Worm (Caenorhabditis elegans) whole organism, mixed stage, embryonic: ENCODE results near the gene Y49F6B.8.

Experiments used
- M03D4.4 ChIP-seq: sonication (generic microtip); optimal IDR thresholded peaks from 2 replicates; lab custom pipeline; 2017; ENCODE audit warnings: mild to moderate bottlenecking, missing genetic modification characterization, missing compliant biosample characterization
- bed-3 ChIP-seq: fragments of 200-800 bp; sonication (Bioruptor generic); optimal IDR thresholded peaks from 3 replicates; lab custom pipeline; 2018; ENCODE audit warnings: mild to moderate bottlenecking, missing genetic modification characterization, moderate library complexity, missing compliant biosample characterization
- blmp-1 ChIP-seq: fragments of 150-350 bp; optimal IDR thresholded peaks from 2 replicates; lab custom pipeline; 2014; ENCODE audit warnings: missing biosample characterization, missing genetic modification characterization
- ceh-39 ChIP-seq: fragments of 150-350 bp; optimal IDR thresholded peaks from 2 replicates; lab custom pipeline; 2014; ENCODE audit warnings: missing biosample characterization, missing genetic modification characterization
- ceh-43 ChIP-seq: fragments of 200-800 bp; sonication (Bioruptor generic); optimal IDR thresholded peaks from 2 replicates; lab custom pipeline; 2018; ENCODE audit warnings: mild to moderate bottlenecking, missing genetic modification characterization, moderate library complexity, missing compliant biosample characterization
- ceh-83 ChIP-seq: fragments of 200-800 bp; sonication (Bioruptor generic); optimal IDR thresholded peaks from 2 replicates; lab custom pipeline; 2018; ENCODE audit warnings: mild to moderate bottlenecking, missing genetic modification characterization, missing compliant biosample characterization
- ces-1 ChIP-seq: fragments of 150-350 bp; optimal IDR thresholded peaks from 2 replicates; lab custom pipeline; 2014; ENCODE audit warnings: missing biosample characterization, missing genetic modification reagents, missing genetic modification characterization
- cnd-1 ChIP-seq: fragments of 200-800 bp; sonication (Bioruptor generic); optimal IDR thresholded peaks from 2 replicates; lab custom pipeline; 2018; ENCODE audit warnings: mild to moderate bottlenecking, missing genetic modification characterization, missing compliant biosample characterization
- drap-1 ChIP-seq: fragments of 200-800 bp; sonication (Bioruptor generic); optimal IDR thresholded peaks from 3 replicates; lab custom pipeline; 2018; ENCODE audit warnings: mild to moderate bottlenecking, missing genetic modification characterization, missing compliant biosample characterization
- elt-1 ChIP-seq: sonication (generic microtip); optimal IDR thresholded peaks from 2 replicates; lab custom pipeline; 2017; ENCODE audit warnings: missing genetic modification characterization, mild to moderate bottlenecking, missing compliant biosample characterization, antibody characterized with exemption, moderate library complexity, borderline replicate concordance; ENCODE audit not compliant: insufficient read depth
- elt-3 ChIP-seq: fragments of 150-350 bp; optimal IDR thresholded peaks from 2 replicates; lab custom pipeline; 2014; ENCODE audit warnings: missing biosample characterization, missing genetic modification characterization
- flh-1 ChIP-seq: fragments of 200-800 bp; sonication (Bioruptor generic); optimal IDR thresholded peaks from 2 replicates; lab custom pipeline; 2018; ENCODE audit warnings: mild to moderate bottlenecking, missing genetic modification characterization, moderate library complexity, missing compliant biosample characterization
- ham-2 ChIP-seq: fragments of 200-800 bp; sonication (Bioruptor generic); optimal IDR thresholded peaks from 2 replicates; lab custom pipeline; 2018; ENCODE audit warnings: mild to moderate bottlenecking, missing genetic modification characterization, missing compliant biosample characterization
- hlh-1 ChIP-seq: fragments of 150-350 bp; optimal IDR thresholded peaks from 2 replicates; lab custom pipeline; 2014; ENCODE audit warnings: missing biosample characterization, missing genetic modification reagents, missing genetic modification characterization
- lin-13 ChIP-seq: fragments of 150-350 bp; optimal IDR thresholded peaks from 2 replicates; lab custom pipeline; 2014; ENCODE audit warnings: missing biosample characterization, missing genetic modification characterization
- lin-32 ChIP-seq: fragments of 200-800 bp; sonication (Bioruptor generic); optimal IDR thresholded peaks from 2 replicates; lab custom pipeline; 2018; ENCODE audit warnings: mild to moderate bottlenecking, missing genetic modification characterization, missing compliant biosample characterization
- lsy-2 ChIP-seq: fragments of 150-350 bp; optimal IDR thresholded peaks from 2 replicates; lab custom pipeline; 2014; ENCODE audit warnings: missing biosample characterization, missing genetic modification characterization
- mab-5 ChIP-seq: fragments of 150-350 bp; optimal IDR thresholded peaks from 2 replicates; lab custom pipeline; 2014; ENCODE audit warnings: missing biosample characterization, missing genetic modification characterization
- mep-1 ChIP-seq: fragments of 150-350 bp; optimal IDR thresholded peaks from 2 replicates; lab custom pipeline; 2017; ENCODE audit warnings: missing biosample characterization, missing genetic modification reagents, missing genetic modification characterization, inconsistent platforms
- mls-2 ChIP-seq: sonication (generic microtip); optimal IDR thresholded peaks from 2 replicates; lab custom pipeline; 2016; ENCODE audit warnings: mild to moderate bottlenecking, missing genetic modification characterization, moderate library complexity, missing compliant biosample characterization
- nhr-12 ChIP-seq: fragments of 150-350 bp; optimal IDR thresholded peaks from 2 replicates; lab custom pipeline; 2014; ENCODE audit warnings: missing biosample characterization, missing genetic modification characterization
- nhr-2 ChIP-seq: fragments of 150-350 bp; optimal IDR thresholded peaks from 2 replicates; lab custom pipeline; 2014; ENCODE audit warnings: missing biosample characterization, missing genetic modification characterization
- nhr-237 ChIP-seq: fragments of 150-350 bp; optimal IDR thresholded peaks from 2 replicates; lab custom pipeline; 2014; ENCODE audit warnings: missing biosample characterization, missing genetic modification characterization
- nhr-28 ChIP-seq: fragments of 150-350 bp; optimal IDR thresholded peaks from 2 replicates; lab custom pipeline; 2014; ENCODE audit warnings: missing biosample characterization, missing genetic modification characterization
- nhr-76 ChIP-seq: sonication (generic microtip); optimal IDR thresholded peaks from 2 replicates; lab custom pipeline; 2017; ENCODE audit warnings: missing biosample characterization, missing genetic modification characterization
- pha-4 ChIP-seq: fragments of 150-350 bp; optimal IDR thresholded peaks from 2 replicates; lab custom pipeline; 2018; ENCODE audit warnings: missing biosample characterization, missing genetic modification reagents, missing genetic modification characterization
- sem-2 ChIP-seq: fragments of 200-800 bp; sonication (Bioruptor generic); optimal IDR thresholded peaks from 2 replicates; lab custom pipeline; 2018; ENCODE audit warnings: mild to moderate bottlenecking, missing genetic modification characterization, missing compliant biosample characterization
- snpc-4 ChIP-seq: fragments of 150-350 bp; optimal IDR thresholded peaks from 2 replicates; lab custom pipeline; 2014; ENCODE audit warnings: missing biosample characterization, missing genetic modification characterization
- sptf-1 ChIP-seq: sonication (generic microtip); optimal IDR thresholded peaks from 2 replicates; lab custom pipeline; 2017; ENCODE audit warnings: mild to moderate bottlenecking, missing genetic modification characterization, moderate library complexity, missing compliant biosample characterization
- tbx-8 ChIP-seq: fragments of 200-800 bp; sonication (Bioruptor generic); optimal IDR thresholded peaks from 2 replicates; lab custom pipeline; 2018; ENCODE audit warnings: mild to moderate bottlenecking, missing genetic modification characterization, moderate library complexity, missing compliant biosample characterization
- unc-120 ChIP-seq: sonication (generic microtip); optimal IDR thresholded peaks from 2 replicates; lab custom pipeline; 2017; ENCODE audit warnings: missing genetic modification characterization, missing compliant biosample characterization; ENCODE audit not compliant: poor library complexity, severe bottlenecking
- unc-39 ChIP-seq: fragments of 150-350 bp; optimal IDR thresholded peaks from 2 replicates; lab custom pipeline; 2014; ENCODE audit warnings: missing biosample characterization, missing genetic modification characterization
- unc-62 ChIP-seq: fragments of 150-350 bp; optimal IDR thresholded peaks from 2 replicates; lab custom pipeline; 2014; ENCODE audit warnings: missing biosample characterization, missing genetic modification reagents, missing genetic modification characterization
- zip-8 ChIP-seq: fragments of 150-350 bp; optimal IDR thresholded peaks from 2 replicates; lab custom pipeline; 2014; ENCODE audit warnings: missing biosample characterization, missing genetic modification characterization
- ztf-11 ChIP-seq: fragments of 150-350 bp; optimal IDR thresholded peaks from 2 replicates; lab custom pipeline; 2014; ENCODE audit warnings: missing biosample characterization, missing genetic modification characterization

The Y49F6B.8 gene

ce11 chrII:3439842-3440640 lies 41.4 kb downstream of the Y49F6B.8 start:
- TF ChIP-seq zip-8 (tag; lab: Kevin White, UChicago), result peak; percentile 64
- no peak for TF ChIP-seq flh-1
- no peak for TF ChIP-seq nhr-12 (tag; lab: Kevin White, UChicago)
- TF ChIP-seq unc-62, result no peak
- no peak for TF ChIP-seq ceh-39 (tag; lab: Kevin White, UChicago)
- TF ChIP-seq sem-2, result no peak
- no peak for TF ChIP-seq bed-3
- no peak for TF ChIP-seq ceh-43 (GFP tag; lab: Kevin White, UChicago)

- TF ChIP-seq cnd-1 (tag; lab: Kevin White, UChicago) (peak; percentile 66), hlh-1 (tag; lab: Kevin White, UChicago) (no peak), nhr-28 (tag; lab: Kevin White, UChicago) (no peak), lsy-2 (tag; lab: Kevin White, UChicago) (no peak), ham-2 (GFP tag; lab: Kevin White, UChicago) (peak; percentile 68), ceh-39 (tag; lab: Kevin White, UChicago) (no peak), M03D4.4 (peak; percentile 76), blmp-1 (tag; lab: Kevin White, UChicago) (no peak), ces-1 (no peak), mls-2 (tag; lab: Kevin White, UChicago) (peak; percentile 64), mab-5 (tag; lab: Kevin White, UChicago) (no peak), unc-62 (no peak), nhr-76 (tag; lab: Kevin White, UChicago) (no peak), ceh-83 (peak; percentile 88), nhr-2 (no peak), tbx-8 (GFP tag; lab: Kevin White, UChicago) (no peak), nhr-237 (tag; lab: Kevin White, UChicago) (no peak), flh-1 (peak; percentile 24), bed-3 (peak; percentile 33), snpc-4 (no peak), lin-32 (GFP tag; lab: Kevin White, UChicago) (peak; percentile 65), elt-3 (tag; lab: Kevin White, UChicago) (no peak), zip-8 (tag; lab: Kevin White, UChicago) (no peak), nhr-12 (tag; lab: Kevin White, UChicago) (no peak), mep-1 (tag; lab: Kevin White, UChicago) (no peak), drap-1 (peak; percentile 68), unc-39 (no peak), ceh-43 (GFP tag; lab: Kevin White, UChicago) (no peak), sptf-1 (tag; lab: Kevin White, UChicago) (peak; percentile 71), elt-1 (tag; lab: Kevin White, UChicago) (no peak), pha-4 (tag; lab: Kevin White, UChicago) (no peak), lin-13 (no peak), sem-2 (peak; percentile 55), ztf-11 (tag; lab: Kevin White, UChicago) (no peak), unc-120 (tag; lab: Kevin White, UChicago) (peak; percentile 37)
These were observed 42.2 kb downstream of the Y49F6B.8 start for ce11 chrII:3439244-3439698.

ce11 chrII:3438280-3438679 lies 43.2 kb downstream of the Y49F6B.8 start:
- TF ChIP-seq ham-2 (GFP tag; lab: Kevin White, UChicago) (no peak), blmp-1 (tag; lab: Kevin White, UChicago) (peak; percentile 90), nhr-28 (tag; lab: Kevin White, UChicago) (no peak)

- peak; percentile 33 for TF ChIP-seq ceh-83
- no peak for TF ChIP-seq unc-120 (tag; lab: Kevin White, UChicago)
- TF ChIP-seq, all 35 proteins: peak for 1
These were observed 44.1 kb downstream of the Y49F6B.8 start for ce11 chrII:3437393-3437792.
